Worm (Caenorhabditis elegans) whole organism, late embryonic: Measurements from ENCODE around the gene cts-1.

Experiments used
- K02D7.2 ChIP-seq: sonication (generic microtip); optimal IDR thresholded peaks from 2 replicates; lab custom pipeline; 2017; ENCODE audit warnings: mild to moderate bottlenecking, missing genetic modification characterization, missing compliant biosample characterization
- T23F11.4 ChIP-seq: fragments of 200-800 bp; sonication (Bioruptor generic); optimal IDR thresholded peaks from 2 replicates; lab custom pipeline; 2018; ENCODE audit warnings: mild to moderate bottlenecking, missing genetic modification characterization, missing compliant biosample characterization
- Y22D7AL.16 ChIP-seq: sonication (generic microtip); optimal IDR thresholded peaks from 2 replicates; lab custom pipeline; 2016; ENCODE audit warnings: missing genetic modification characterization, missing compliant biosample characterization
- ahr-1 ChIP-seq: sonication (generic microtip); optimal IDR thresholded peaks from 2 replicates; lab custom pipeline; 2016; ENCODE audit warnings: missing genetic modification characterization, missing compliant biosample characterization
- ama-1 ChIP-seq: fragments of 150-350 bp; optimal IDR thresholded peaks from 2 replicates; lab custom pipeline; 2014
- ceh-2 ChIP-seq: sonication (generic microtip); optimal IDR thresholded peaks from 2 replicates; lab custom pipeline; 2016; ENCODE audit warnings: missing genotype, missing genetic modification characterization, missing compliant biosample characterization
- ceh-22 ChIP-seq: sonication (generic microtip); optimal IDR thresholded peaks from 2 replicates; lab custom pipeline; 2017; ENCODE audit warnings: missing biosample characterization, missing genetic modification characterization
- ceh-30 ChIP-seq: fragments of 150-350 bp; optimal IDR thresholded peaks from 2 replicates; lab custom pipeline; 2014; ENCODE audit warnings: missing biosample characterization, missing genetic modification characterization
- ceh-31 ChIP-seq: sonication (generic microtip); optimal IDR thresholded peaks from 2 replicates; lab custom pipeline; 2016; ENCODE audit warnings: missing genetic modification characterization, missing compliant biosample characterization
- ceh-45 ChIP-seq: fragments of 200-800 bp; sonication (Bioruptor generic); IDR thresholded peaks from 2 replicates; pipeline ENCODE4 v1.3.6; 2022; ENCODE audit warnings: missing genetic modification reagents, missing genetic modification characterization, missing compliant biosample characterization
- ceh-6 ChIP-seq: fragments of 200-800 bp; sonication (Bioruptor generic); optimal IDR thresholded peaks from 2 replicates; lab custom pipeline; 2018; ENCODE audit warnings: mild to moderate bottlenecking, missing genetic modification characterization, missing compliant biosample characterization
- che-1 ChIP-seq: sonication (generic microtip); optimal IDR thresholded peaks from 2 replicates; lab custom pipeline; 2016; ENCODE audit warnings: mild to moderate bottlenecking, missing genetic modification characterization, missing compliant biosample characterization
- elt-2 ChIP-seq: sonication (generic microtip); optimal IDR thresholded peaks from 2 replicates; lab custom pipeline; 2016; ENCODE audit warnings: missing genetic modification reagents, missing genetic modification characterization, missing compliant biosample characterization
- fax-1 ChIP-seq: sonication (generic microtip); optimal IDR thresholded peaks from 2 replicates; lab custom pipeline; 2016; ENCODE audit warnings: missing genotype, missing genetic modification characterization, missing compliant biosample characterization
- fkh-6 ChIP-seq: sonication (generic microtip); optimal IDR thresholded peaks from 2 replicates; lab custom pipeline; 2016; ENCODE audit warnings: missing genetic modification characterization, missing compliant biosample characterization
- hlh-8 ChIP-seq: sonication (generic microtip); optimal IDR thresholded peaks from 2 replicates; lab custom pipeline; 2016; ENCODE audit warnings: missing genotype, missing genetic modification characterization, missing compliant biosample characterization
- mec-3 ChIP-seq: sonication (generic microtip); optimal IDR thresholded peaks from 2 replicates; lab custom pipeline; 2016; ENCODE audit warnings: borderline replicate concordance, missing genetic modification characterization, missing compliant biosample characterization
- pag-3 ChIP-seq: sonication (generic microtip); optimal IDR thresholded peaks from 2 replicates; lab custom pipeline; 2016; ENCODE audit warnings: missing compliant biosample characterization, missing genetic modification characterization, borderline replicate concordance
- pat-9 ChIP-seq: fragments of 200-800 bp; sonication (Bioruptor generic); optimal IDR thresholded peaks from 2 replicates; lab custom pipeline; 2018; ENCODE audit warnings: mild to moderate bottlenecking, missing genetic modification characterization, moderate library complexity, missing compliant biosample characterization
- rnt-1 ChIP-seq: sonication (generic microtip); optimal IDR thresholded peaks from 2 replicates; lab custom pipeline; 2016; ENCODE audit warnings: missing genetic modification characterization, missing compliant biosample characterization
- sox-2 ChIP-seq: fragments of 200-800 bp; sonication (Bioruptor generic); IDR thresholded peaks from 2 replicates; pipeline ENCODE4 v1.3.6; 2022; ENCODE audit warnings: missing genetic modification reagents, missing genetic modification characterization, missing compliant biosample characterization
- syd-9 ChIP-seq: sonication (generic microtip); optimal IDR thresholded peaks from 2 replicates; lab custom pipeline; 2016; ENCODE audit warnings: mild to moderate bottlenecking, missing genetic modification characterization, moderate library complexity, missing compliant biosample characterization
- tbx-7 ChIP-seq: sonication (generic microtip); optimal IDR thresholded peaks from 2 replicates; lab custom pipeline; 2016; ENCODE audit warnings: missing genotype, missing genetic modification characterization, missing compliant biosample characterization
- unc-42 ChIP-seq: sonication (generic microtip); optimal IDR thresholded peaks from 2 replicates; lab custom pipeline; 2016; ENCODE audit warnings: missing genotype, missing genetic modification characterization, missing compliant biosample characterization
- unc-55 ChIP-seq: sonication (generic microtip); optimal IDR thresholded peaks from 2 replicates; lab custom pipeline; 2017; ENCODE audit warnings: missing biosample characterization, missing genetic modification reagents, missing genetic modification characterization
- unc-86 ChIP-seq: sonication (generic microtip); optimal IDR thresholded peaks from 2 replicates; lab custom pipeline; 2016; ENCODE audit warnings: missing genetic modification characterization, missing compliant biosample characterization
- zip-5 ChIP-seq: sonication (generic microtip); optimal IDR thresholded peaks from 2 replicates; lab custom pipeline; 2016; ENCODE audit warnings: missing genetic modification characterization, missing compliant biosample characterization

Gene cts-1

ce11 chrIII:10179444-10179843 is 37.0 kb downstream of the cts-1 start:
- TF ChIP-seq Y22D7AL.16 (tag; lab: Kevin White, UChicago) (no peak), zip-5 (tag; lab: Kevin White, UChicago) (no peak), unc-55 (GFP tag; lab: Kevin White, UChicago) (no peak), fkh-6 (no peak), pat-9 (tag; lab: Kevin White, UChicago) (no peak), pag-3 (tag; lab: Kevin White, UChicago) (no peak), unc-42 (tag; lab: Kevin White, UChicago) (no peak), syd-9 (tag; lab: Kevin White, UChicago) (no peak), T23F11.4 (GFP tag; lab: Kevin White, UChicago) (no peak), ceh-31 (tag; lab: Kevin White, UChicago) (no peak), ceh-2 (tag; lab: Kevin White, UChicago) (no peak), ahr-1 (no peak), ceh-30 (tag; lab: Kevin White, UChicago) (no peak), K02D7.2 (no peak), mec-3 (tag; lab: Kevin White, UChicago) (no peak), ceh-45 (GFP tag; lab: Robert Waterston, UW) (no peak), rnt-1 (no peak), tbx-7 (no peak)

- no peak for TF ChIP-seq hlh-8 (tag; lab: Kevin White, UChicago)
- no peak for TF ChIP-seq ceh-2 (tag; lab: Kevin White, UChicago)
- no peak for TF ChIP-seq sox-2 (GFP tag; lab: Robert Waterston, UW)
- TF ChIP-seq unc-86 (tag; lab: Kevin White, UChicago): no peak
Observed at ce11 chrIII:10178552-10178951, 37.9 kb downstream of the cts-1 start.

- TF ChIP-seq fax-1 (tag; lab: Kevin White, UChicago) (no peak), che-1 (tag; lab: Kevin White, UChicago) (no peak), ceh-6 (GFP tag; lab: Kevin White, UChicago) (no peak)
Observed at ce11 chrIII:10178023-10178422, 38.4 kb downstream of the cts-1 start.

- TF ChIP-seq Y22D7AL.16 (tag; lab: Kevin White, UChicago) (no peak), ama-1 (lab: Kevin White, UChicago) (no peak), elt-2 (tag; lab: Kevin White, UChicago) (no peak), pag-3 (tag; lab: Kevin White, UChicago) (no peak), ceh-22 (tag; lab: Kevin White, UChicago) (no peak)
Observed at ce11 chrIII:10170265-10170664, 46.2 kb downstream of the cts-1 start.
